Worm (Caenorhabditis elegans): ENCODE results near the gene Y39G8B.1.

DNA sequence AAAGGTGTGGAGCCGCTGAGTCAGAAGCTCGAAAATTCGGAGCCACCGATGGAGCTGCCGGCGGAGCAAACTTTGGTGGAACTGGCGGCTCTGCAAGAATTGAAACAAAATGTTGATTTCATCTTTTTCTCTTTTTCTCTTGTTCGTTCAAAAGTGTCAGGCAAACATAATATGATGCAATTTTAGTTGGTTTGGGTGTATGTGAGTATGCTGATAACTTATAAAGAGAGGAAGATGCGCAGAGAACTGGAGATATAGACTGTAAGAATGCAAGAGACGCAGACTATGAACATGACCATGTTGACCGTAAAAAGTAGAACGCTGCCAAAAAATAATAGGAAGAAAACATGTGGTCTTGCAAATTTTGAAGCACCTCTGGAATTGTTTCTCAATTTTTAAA is 19.5 kb downstream of the Y39G8B.1 start:
- TF ChIP-seq him-1 (tag; optimal IDR thresholded peaks at IDR 0.05) (no peak), W03F9.2 (tag; optimal IDR thresholded peaks at IDR 0.05) (no peak), dao-5 (tag; optimal IDR thresholded peaks at IDR 0.05) (no peak)
